Fruit fly (Drosophila melanogaster): Measurements from ENCODE around the gene CG13010.

CG13010 gene

DNA sequence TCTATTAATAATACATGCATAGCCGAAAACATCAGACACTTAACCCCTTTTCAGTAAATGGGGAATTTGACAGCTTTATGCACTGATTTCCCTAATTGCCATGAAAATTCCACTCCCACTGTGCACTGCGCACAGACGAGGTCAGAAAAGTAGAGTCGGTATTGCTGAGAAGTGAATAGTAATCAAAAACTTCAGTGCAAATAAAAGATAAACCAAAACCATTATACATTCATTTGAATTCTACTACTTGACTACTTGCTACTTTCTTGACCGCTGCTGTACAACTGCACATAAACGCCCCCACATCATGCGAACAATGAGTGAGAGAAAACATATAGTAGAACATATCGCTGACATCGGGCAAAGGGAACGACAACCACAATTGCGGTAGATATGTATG, 12.7 kb upstream of the CG13010 start (continued):
- TF ChIP-seq CG3065 (GFP tag; optimal IDR thresholded peaks at IDR 0.05) (peak; percentile 65), CHES-1-like (GFP tag; optimal IDR thresholded peaks at IDR 0.05) (peak; percentile 69), croc (GFP tag; conservative IDR thresholded peaks at IDR 0.05) (peak; percentile 83), az2 (GFP tag; optimal IDR thresholded peaks at IDR 0.05) (peak; percentile 90), CG8388 (GFP tag; optimal IDR thresholded peaks at IDR 0.05) (peak; percentile 90), CrebB (tag; optimal IDR thresholded peaks at IDR 0.05) (peak; percentile 74), CG11093 (GFP tag; IDR thresholded peaks at IDR 0.05) (peak; percentile 85; the same call in 2 of the 3 replicates), pfk (GFP tag; optimal IDR thresholded peaks at IDR 0.05) (no peak), CG13424 (tag; optimal IDR thresholded peaks at IDR 0.05) (peak; percentile 85), bbx (GFP tag; IDR thresholded peaks at IDR 0.05; ENCODE audit: partially characterized antibody) (no peak), Gug (GFP tag; IDR thresholded peaks at IDR 0.05) (peak; percentile 85), zfh2 (GFP tag; optimal IDR thresholded peaks at IDR 0.05) (peak; percentile 33), Nf-YC (tag; optimal IDR thresholded peaks at IDR 0.05) (peak; percentile 1), Bgb (GFP tag; IDR thresholded peaks at IDR 0.05; ENCODE audit: partially characterized antibody) (no peak), CG1647 (GFP tag; optimal IDR thresholded peaks at IDR 0.05) (peak; percentile 79), CG8924 (tag; optimal IDR thresholded peaks at IDR 0.05) (peak; percentile 83), CG2875 (GFP tag; optimal IDR thresholded peaks at IDR 0.05) (peak; percentile 87), zen (tag; optimal IDR thresholded peaks at IDR 0.05) (peak; percentile 74), CG6272 (GFP tag; IDR thresholded peaks at IDR 0.05) (peak; percentile 64; the same call in 1 of the 2 replicates), stc (GFP tag; IDR thresholded peaks at IDR 0.05) (peak; percentile 87), CG30403 (GFP tag; optimal IDR thresholded peaks at IDR 0.05) (peak; percentile 83), insv (GFP tag; optimal IDR thresholded peaks at IDR 0.05) (no peak), CG15269 (tag; optimal IDR thresholded peaks at IDR 0.05) (peak; percentile 82), esg (GFP tag; conservative IDR thresholded peaks at IDR 0.05) (peak; percentile 86), gfzf (GFP tag; optimal IDR thresholded peaks at IDR 0.05) (no peak), CG15696 (tag; optimal IDR thresholded peaks at IDR 0.05) (peak; percentile 50), crc (GFP tag; optimal IDR thresholded peaks at IDR 0.05) (peak; percentile 66), CG31224 (GFP tag; IDR thresholded peaks at IDR 0.05) (peak; percentile 55), fd96Cb (tag; optimal IDR thresholded peaks at IDR 0.05) (peak; percentile 89), CG33213 (GFP tag; optimal IDR thresholded peaks at IDR 0.05) (peak; percentile 79), gsb-n (tag; optimal IDR thresholded peaks at IDR 0.05) (peak; percentile 90), NC2α (GFP tag; optimal IDR thresholded peaks at IDR 0.05) (peak; percentile 68), CG12744 (GFP tag; optimal IDR thresholded peaks at IDR 0.05) (peak; percentile 35), Ada2b (GFP tag; IDR thresholded peaks at IDR 0.05) (peak; percentile 89), knrl (GFP tag; IDR thresholded peaks at IDR 0.05; ENCODE audit: partially characterized antibody) (no peak), dpn (GFP tag; optimal IDR thresholded peaks at IDR 0.05) (peak; percentile 82 to 89), CG10979 (tag; optimal IDR thresholded peaks at IDR 0.05) (peak; percentile 87), oc (tag; optimal IDR thresholded peaks at IDR 0.05) (peak; percentile 85), wor (GFP tag; IDR thresholded peaks at IDR 0.05) (peak; percentile 77), Hand (GFP tag; optimal IDR thresholded peaks at IDR 0.05) (no peak), CG32532 (GFP tag; IDR thresholded peaks at IDR 0.05) (peak; percentile 85), CG11695 (GFP tag; IDR thresholded peaks at IDR 0.05) (peak; percentile 83), CG6689 (GFP tag; IDR thresholded peaks at IDR 0.05) (peak; percentile 89), trh (GFP tag; optimal IDR thresholded peaks at IDR 0.05) (peak; percentile 58), CG10366 (GFP tag; IDR thresholded peaks at IDR 0.05) (peak; percentile 87), cg (GFP tag; optimal IDR thresholded peaks at IDR 0.05) (no peak), da (GFP tag; optimal IDR thresholded peaks at IDR 0.05) (peak; percentile 29), vnd (GFP tag; IDR thresholded peaks at IDR 0.05; ENCODE audit: partially characterized antibody) (no peak), fd102C (GFP tag; optimal IDR thresholded peaks at IDR 0.05) (peak; percentile 25), Dfd (GFP tag; optimal IDR thresholded peaks at IDR 0.05) (no peak), yki (optimal IDR thresholded peaks at IDR 0.05) (no peak)

Measured in whole organism, embryonic.